Worm (Caenorhabditis elegans): ENCODE measurements around the gene Y43F8B.28.
A peak's percentile ranks its signal among the peaks of the same experiment; 100 is the strongest.

Gene Y43F8B.28

ce11 chrV:19533480-19533879 is 48.4 kb downstream of the Y43F8B.28 start (continued):
- TF ChIP-seq C16A3.4 (tag; optimal IDR thresholded peaks at IDR 0.05) (no peak), zag-1 (tag; optimal IDR thresholded peaks at IDR 0.05) (no peak), Y116A8C.19 (tag; optimal IDR thresholded peaks at IDR 0.05; ENCODE audit: borderline replicate concordance) (no peak), fos-1 (tag; optimal IDR thresholded peaks at IDR 0.05) (no peak), grh-1 (GFP tag; IDR thresholded peaks at IDR 0.05) (no peak), sup-37 (GFP tag; optimal IDR thresholded peaks at IDR 0.05) (no peak), aly-2 (tag; optimal IDR thresholded peaks at IDR 0.05) (no peak), snpc-4 (tag; optimal IDR thresholded peaks at IDR 0.05) (no peak), nhr-84 (tag; optimal IDR thresholded peaks at IDR 0.05) (no peak), C04F5.9 (tag; optimal IDR thresholded peaks at IDR 0.05) (no peak), nhr-19 (GFP tag; conservative IDR thresholded peaks at IDR 0.05) (peak; percentile 75), dsc-1 (tag; optimal IDR thresholded peaks at IDR 0.05) (no peak), unc-98 (GFP tag; IDR thresholded peaks at IDR 0.05) (no peak), C34B4.2 (tag; optimal IDR thresholded peaks at IDR 0.05) (no peak), swsn-7 (tag; optimal IDR thresholded peaks at IDR 0.05) (no peak), fkh-4 (tag; optimal IDR thresholded peaks at IDR 0.05; ENCODE audit: borderline replicate concordance) (no peak), nhr-71 (tag; optimal IDR thresholded peaks at IDR 0.05) (peak; percentile 32), jun-1 (tag; optimal IDR thresholded peaks at IDR 0.05) (no peak), isw-1 (GFP tag; IDR thresholded peaks at IDR 0.05) (no peak), lsy-2 (tag; optimal IDR thresholded peaks at IDR 0.05) (peak in 1 of 2 experiments; percentile 15), elt-2 (tag; optimal IDR thresholded peaks at IDR 0.05) (peak; percentile 92), vab-15 (tag; optimal IDR thresholded peaks at IDR 0.05) (no peak), ets-5 (GFP tag; IDR thresholded peaks at IDR 0.05) (no peak), nhr-77 (tag; optimal IDR thresholded peaks at IDR 0.05) (no peak), unc-130 (tag; optimal IDR thresholded peaks at IDR 0.05) (no peak), lin-35 (GFP tag; optimal IDR thresholded peaks at IDR 0.05) (peak in 1 of 2 experiments; percentile 30), ceh-88 (GFP tag; IDR thresholded peaks at IDR 0.05) (no peak), pax-3 (tag; optimal IDR thresholded peaks at IDR 0.05) (no peak), fkh-10 (GFP tag; optimal IDR thresholded peaks at IDR 0.05) (no peak), mef-2 (tag; optimal IDR thresholded peaks at IDR 0.05) (no peak), lin-39 (tag; optimal IDR thresholded peaks at IDR 0.05) (no peak), nhr-12 (tag; optimal IDR thresholded peaks at IDR 0.05) (no peak), tlp-1 (tag; optimal IDR thresholded peaks at IDR 0.05) (no peak), pqm-1 (tag; optimal IDR thresholded peaks at IDR 0.05) (no peak), efl-3 (GFP tag; optimal IDR thresholded peaks at IDR 0.05) (no peak), nhr-47 (tag; optimal IDR thresholded peaks at IDR 0.05) (no peak), hpl-2 (GFP tag; optimal IDR thresholded peaks at IDR 0.05) (no peak), egl-27 (tag; optimal IDR thresholded peaks at IDR 0.05) (no peak), unc-86 (tag; optimal IDR thresholded peaks at IDR 0.05) (no peak), ces-1 (GFP tag; optimal IDR thresholded peaks at IDR 0.05) (no peak), pag-3 (tag; optimal IDR thresholded peaks at IDR 0.05; ENCODE audit: borderline replicate concordance, insufficient read depth) (no peak), mep-1 (tag; optimal IDR thresholded peaks at IDR 0.05) (no peak), skn-1 (tag; optimal IDR thresholded peaks at IDR 0.05) (no peak), tbx-2 (tag; optimal IDR thresholded peaks at IDR 0.05) (no peak), lin-14 (GFP tag; optimal IDR thresholded peaks at IDR 0.05) (peak; percentile 38), egl-13 (tag; optimal IDR thresholded peaks at IDR 0.05) (no peak), aha-1 (tag; optimal IDR thresholded peaks at IDR 0.05) (no peak), sptf-1 (tag; optimal IDR thresholded peaks at IDR 0.05) (no peak), nhr-28 (tag; optimal IDR thresholded peaks at IDR 0.05) (no peak), lin-15B (tag; optimal IDR thresholded peaks at IDR 0.05) (no peak)
